Worm (Caenorhabditis elegans) whole organism, L3 larva: ENCODE data around the gene col-93.

ENCODE experiments used
- ama-1 ChIP-seq: fragments of 150-350 bp; optimal IDR thresholded peaks from 2 replicates; lab custom pipeline; 2018
- egl-27 ChIP-seq: sonication (generic microtip); optimal IDR thresholded peaks from 4 replicates; lab custom pipeline; 2017; ENCODE audit warnings: missing biosample characterization, missing genetic modification reagents, missing genetic modification characterization
- elt-1 ChIP-seq: fragments of 150-350 bp; optimal IDR thresholded peaks from 2 replicates; lab custom pipeline; 2014; ENCODE audit warnings: missing biosample characterization, missing genetic modification characterization
- hmg-11 ChIP-seq: sonication (generic microtip); optimal IDR thresholded peaks from 2 replicates; lab custom pipeline; 2016; ENCODE audit warnings: missing genetic modification characterization, missing compliant biosample characterization
- lin-39 ChIP-seq: fragments of 150-350 bp; optimal IDR thresholded peaks from 2 replicates; lab custom pipeline; 2018; ENCODE audit warnings: missing biosample characterization, missing genetic modification reagents, missing genetic modification characterization
- nfya-1 ChIP-seq: sonication (generic microtip); optimal IDR thresholded peaks from 2 replicates; lab custom pipeline; 2017; ENCODE audit warnings: missing genetic modification characterization, mild to moderate bottlenecking, missing compliant biosample characterization, antibody characterized with exemption, moderate library complexity; ENCODE audit not compliant: insufficient read depth
- nhr-23 ChIP-seq: fragments of 150-350 bp; optimal IDR thresholded peaks from 2 replicates; lab custom pipeline; 2014; ENCODE audit warnings: missing biosample characterization, missing genetic modification reagents, missing genetic modification characterization
- nhr-237 ChIP-seq: fragments of 150-350 bp; optimal IDR thresholded peaks from 2 replicates; lab custom pipeline; 2014; ENCODE audit warnings: missing biosample characterization, missing genetic modification characterization
- pqm-1 ChIP-seq: fragments of 150-350 bp; optimal IDR thresholded peaks from 2 replicates; lab custom pipeline; 2017; ENCODE audit warnings: missing biosample characterization, missing genetic modification characterization, inconsistent platforms
- unc-62 ChIP-seq: fragments of 150-350 bp; sonication (generic microtip); optimal IDR thresholded peaks from 4 replicates; lab custom pipeline; 2014; ENCODE audit warnings: missing biosample characterization, missing genetic modification reagents, missing genetic modification characterization
- zag-1 ChIP-seq: fragments of 150-350 bp; optimal IDR thresholded peaks from 2 replicates; lab custom pipeline; 2014; ENCODE audit warnings: missing biosample characterization, missing genetic modification characterization

DNA sequence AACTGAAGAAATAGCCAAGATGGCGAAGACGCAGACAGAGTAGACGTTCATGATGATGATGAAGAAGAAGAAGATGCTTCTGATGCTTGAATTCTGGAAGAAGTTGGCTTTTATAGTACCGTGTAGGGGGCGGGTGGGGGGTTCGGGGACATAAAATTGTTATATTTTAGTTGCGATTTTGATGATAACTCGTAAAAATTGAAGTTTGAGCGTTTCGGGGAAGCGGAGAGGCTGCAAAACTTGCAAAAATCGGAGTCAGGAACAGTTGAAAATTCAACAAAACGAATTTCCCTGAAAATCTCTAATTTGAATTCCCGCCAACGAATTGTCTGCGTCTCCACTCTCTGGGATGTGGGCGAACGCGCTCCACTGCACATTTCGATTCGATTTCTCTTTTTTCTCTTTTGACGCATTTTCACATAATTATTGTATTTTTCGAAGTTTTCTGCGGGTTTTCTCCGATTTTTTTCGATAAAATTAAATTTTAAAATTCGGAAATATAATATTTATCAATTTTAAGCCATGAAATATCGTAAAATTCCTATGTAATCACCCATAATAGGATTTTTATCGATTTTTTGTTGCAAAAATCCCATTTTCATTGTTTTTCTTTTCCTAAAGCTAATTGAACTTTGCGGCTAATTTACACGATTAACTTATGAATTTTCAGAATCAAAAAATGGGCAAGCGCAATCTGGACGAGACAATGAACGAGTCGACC lies 22.3 kb upstream of the col-93 start, which contains the start of the genes fipr-17 and Y48A6B.3:
- TF ChIP-seq elt-1 (tag; lab: Kevin White, UChicago) = no peak
- TF ChIP-seq nhr-237 = no peak
- TF ChIP-seq nhr-23 (tag; lab: Kevin White, UChicago) = peak; percentile 83
- TF ChIP-seq pqm-1 = peak; percentile 17
- no peak for TF ChIP-seq unc-62 (GFP tag; lab: Kevin White, UChicago)
- TF ChIP-seq zag-1 (tag; lab: Kevin White, UChicago) = no peak
- peak; percentile 76 for TF ChIP-seq hmg-11 (tag; lab: Kevin White, UChicago)
- TF ChIP-seq ama-1 (lab: Kevin White, UChicago) = peak; percentile 80
- TF ChIP-seq lin-39 (tag; lab: Kevin White, UChicago) = peak; percentile 91
- TF ChIP-seq egl-27 = no peak
- peak; percentile 91 for TF ChIP-seq nfya-1 (tag; lab: Kevin White, UChicago)
